Worm (Caenorhabditis elegans): ENCODE data around the gene D1022.4.

ce11 chrII:7406438-7406837, 50.7 kb downstream of the D1022.4 start:
- TF ChIP-seq ztf-23 (GFP tag; IDR thresholded peaks at IDR 0.05) (no peak), cog-1 (tag; optimal IDR thresholded peaks at IDR 0.05) (no peak), ref-1 (GFP tag; conservative IDR thresholded peaks at IDR 0.05) (no peak)
